Fruit fly (Drosophila melanogaster) whole organism, embryonic: ENCODE data around the gene pont.
A peak's percentile ranks its signal among the peaks of the same experiment; 100 is the strongest.

ENCODE experiments used
- Ada2b ChIP-seq: fragments of 200-800 bp; sonication (Bioruptor generic); IDR thresholded peaks from 2 replicates; pipeline ENCODE4 v1.3.6; 2022; ENCODE audit warnings: missing biosample characterization, missing genetic modification characterization
- Aef1 ChIP-seq: fragments of 200-800 bp; sonication (Bioruptor generic); IDR thresholded peaks from 3 replicates; pipeline ENCODE4 v1.3.6; 2022; ENCODE audit warnings: missing biosample characterization, missing genetic modification characterization
- BEAF-32 ChIP-seq: fragments of 200-800 bp; sonication (Bioruptor generic); optimal IDR thresholded peaks from 3 replicates; lab custom pipeline; 2017; ENCODE audit warnings: missing biosample characterization, missing genetic modification characterization, mild to moderate bottlenecking, moderate library complexity, missing genetic modification reagents
- CG11695 ChIP-seq: fragments of 200-800 bp; sonication (Bioruptor generic); IDR thresholded peaks from 3 replicates; pipeline ENCODE4 v1.3.6; 2022; ENCODE audit warnings: missing biosample characterization, missing genetic modification characterization
- CG12659 ChIP-seq: fragments of 200-800 bp; sonication (Bioruptor generic); optimal IDR thresholded peaks from 3 replicates; lab custom pipeline; 2017; ENCODE audit warnings: mild to moderate bottlenecking, missing biosample characterization, missing genetic modification reagents, missing genetic modification characterization
- CG13424 ChIP-seq: fragments of 200-800 bp; sonication (Bioruptor generic); optimal IDR thresholded peaks from 2 replicates; lab custom pipeline; 2019; ENCODE audit warnings: missing biosample characterization, mild to moderate bottlenecking, missing genetic modification characterization, moderate library complexity
- CG14441 ChIP-seq: fragments of 200-800 bp; sonication (Bioruptor generic); IDR thresholded peaks from 2 replicates; pipeline ENCODE4 v1.3.6; 2022; ENCODE audit warnings: missing biosample characterization, missing genetic modification characterization
- CG14710 ChIP-seq: fragments of 200-800 bp; sonication (Bioruptor generic); optimal IDR thresholded peaks from 3 replicates; lab custom pipeline; 2019; ENCODE audit warnings: missing biosample characterization, mild to moderate bottlenecking, missing genetic modification characterization, moderate library complexity
- CG1529 ChIP-seq: fragments of 200-800 bp; sonication (Bioruptor generic); optimal IDR thresholded peaks from 3 replicates; lab custom pipeline; 2018; ENCODE audit warnings: missing biosample characterization, missing genetic modification characterization
- CG17829 ChIP-seq: fragments of 200-800 bp; optimal IDR thresholded peaks from 2 replicates; lab custom pipeline; 2019; ENCODE audit warnings: missing biosample characterization, mild to moderate bottlenecking, missing genetic modification characterization, moderate library complexity
- CG1792 ChIP-seq: fragments of 200-800 bp; sonication (Bioruptor generic); optimal IDR thresholded peaks from 2 replicates; lab custom pipeline; 2016; ENCODE audit warnings: missing biosample characterization, missing genetic modification characterization
- CG3838 ChIP-seq: fragments of 200-800 bp; sonication (Bioruptor generic); optimal IDR thresholded peaks from 3 replicates; lab custom pipeline; 2016; ENCODE audit warnings: missing biosample characterization, missing genetic modification characterization
- CG5245 ChIP-seq: fragments of 200-800 bp; sonication (Bioruptor generic); optimal IDR thresholded peaks from 3 replicates; lab custom pipeline; 2016; ENCODE audit warnings: missing biosample characterization, missing genetic modification characterization
- CG6254 ChIP-seq: fragments of 200-800 bp; sonication (Bioruptor generic); optimal IDR thresholded peaks from 3 replicates; lab custom pipeline; 2017; ENCODE audit warnings: mild to moderate bottlenecking, missing biosample characterization, missing genetic modification reagents, missing genetic modification characterization
- CG6683 ChIP-seq: fragments of 200-800 bp; sonication (Bioruptor generic); optimal IDR thresholded peaks from 2 replicates; lab custom pipeline; 2017; ENCODE audit warnings: missing biosample characterization, mild to moderate bottlenecking, missing genetic modification characterization, missing genetic modification reagents
- CG7271 ChIP-seq: fragments of 200-800 bp; sonication (Bioruptor generic); optimal IDR thresholded peaks from 2 replicates; lab custom pipeline; 2018; ENCODE audit warnings: missing biosample characterization, mild to moderate bottlenecking, missing genetic modification characterization, moderate library complexity
- CG7839 ChIP-seq: fragments of 200-800 bp; sonication (Bioruptor generic); optimal IDR thresholded peaks from 3 replicates; lab custom pipeline; 2018; ENCODE audit warnings: missing biosample characterization, mild to moderate bottlenecking, missing genetic modification characterization, moderate library complexity
- CG8359 ChIP-seq: fragments of 200-800 bp; sonication (Bioruptor generic); optimal IDR thresholded peaks from 2 replicates; lab custom pipeline; 2017; ENCODE audit warnings: missing biosample characterization, mild to moderate bottlenecking, missing genetic modification characterization, borderline replicate concordance
- CG9437 ChIP-seq: fragments of 200-800 bp; sonication (Bioruptor generic); optimal IDR thresholded peaks from 2 replicates; lab custom pipeline; 2018; ENCODE audit warnings: missing biosample characterization, mild to moderate bottlenecking, missing genetic modification characterization
- CG9797 ChIP-seq: fragments of 200-800 bp; sonication (Bioruptor generic); optimal IDR thresholded peaks from 3 replicates; lab custom pipeline; 2018; ENCODE audit warnings: missing biosample characterization, mild to moderate bottlenecking, missing genetic modification characterization
- Chrac-16 ChIP-seq: fragments of 200-800 bp; sonication (Bioruptor generic); optimal IDR thresholded peaks from 3 replicates; lab custom pipeline; 2016; ENCODE audit warnings: missing biosample characterization, missing genetic modification characterization
- Drgx ChIP-seq: fragments of 200-800 bp; sonication (Bioruptor generic); IDR thresholded peaks from 2 replicates; pipeline ENCODE4 v1.3.6; 2022; ENCODE audit warnings: missing biosample characterization, missing genetic modification characterization
- Fer1 ChIP-seq: fragments of 200-800 bp; sonication (Bioruptor generic); optimal IDR thresholded peaks from 2 replicates; lab custom pipeline; 2017; ENCODE audit warnings: missing biosample characterization, mild to moderate bottlenecking, missing genetic modification characterization
- GATAe ChIP-seq: fragments of 200-800 bp; sonication (Bioruptor generic); conservative IDR thresholded peaks from 2 replicates; pipeline ENCODE4 v1.3.6; 2022; ENCODE audit warnings: missing biosample characterization, missing genetic modification characterization
- Jarid2 ChIP-seq: fragments of 200-800 bp; sonication (Bioruptor generic); optimal IDR thresholded peaks from 3 replicates; lab custom pipeline; 2017; ENCODE audit warnings: mild to moderate bottlenecking, missing biosample characterization, missing genetic modification reagents, missing genetic modification characterization
- Mes4 ChIP-seq: fragments of 200-800 bp; sonication (Bioruptor generic); optimal IDR thresholded peaks from 2 replicates; lab custom pipeline; 2016; ENCODE audit warnings: missing biosample characterization, missing genetic modification characterization
- Mrtf ChIP-seq: fragments of 200-800 bp; sonication (Bioruptor generic); IDR thresholded peaks from 3 replicates; pipeline ENCODE4 v1.3.6; 2022; ENCODE audit warnings: missing biosample characterization, missing genetic modification characterization
- NfI ChIP-seq: fragments of 200-800 bp; sonication (Bioruptor generic); optimal IDR thresholded peaks from 3 replicates; lab custom pipeline; 2018; ENCODE audit warnings: missing biosample characterization, mild to moderate bottlenecking, missing genetic modification characterization, moderate library complexity
- Stat92E ChIP-seq, 3 experiments: fragments of >200 bp in 2 of 3; fragments of 200-800 bp in 1 of 3; sonication (Bioruptor generic) in 1 of 3; optimal IDR thresholded peaks; 2 replicates each; lab custom pipeline; 2017 to 2019; ENCODE audit warnings: missing biosample characterization in 3 of 3, missing genetic modification characterization in 3 of 3, mild to moderate bottlenecking in 1 of 3, moderate library complexity in 1 of 3
- Vsx1 ChIP-seq: fragments of 200-800 bp; sonication (Bioruptor generic); optimal IDR thresholded peaks from 2 replicates; lab custom pipeline; 2017; ENCODE audit warnings: missing biosample characterization, mild to moderate bottlenecking, missing genetic modification characterization, missing genetic modification reagents
- cato ChIP-seq: fragments of 200-800 bp; sonication (Bioruptor generic); optimal IDR thresholded peaks from 2 replicates; lab custom pipeline; 2016; ENCODE audit warnings: missing biosample characterization, missing genetic modification characterization, borderline replicate concordance
- eve ChIP-seq, 2 experiments: fragments of >200 bp; optimal IDR thresholded peaks; 2 replicates each; lab custom pipeline; 2017; ENCODE audit warnings: missing biosample characterization in 2 of 2, missing genetic modification characterization in 2 of 2
- ewg ChIP-seq: fragments of 200-800 bp; sonication (Bioruptor generic); optimal IDR thresholded peaks from 3 replicates; lab custom pipeline; 2017; ENCODE audit warnings: mild to moderate bottlenecking, missing biosample characterization, missing genetic modification reagents, missing genetic modification characterization
- exex ChIP-seq: fragments of 200-800 bp; sonication (Bioruptor generic); optimal IDR thresholded peaks from 4 replicates; lab custom pipeline; 2018; ENCODE audit warnings: missing biosample characterization, mild to moderate bottlenecking, missing genetic modification characterization, moderate library complexity
- eyg ChIP-seq: fragments of 200-800 bp; sonication (Bioruptor generic); optimal IDR thresholded peaks from 3 replicates; lab custom pipeline; 2016; ENCODE audit warnings: missing biosample characterization, missing genetic modification characterization
- fru ChIP-seq: fragments of >200 bp; optimal IDR thresholded peaks from 2 replicates; lab custom pipeline; 2017
- gce ChIP-seq: fragments of 200-800 bp; sonication (Bioruptor generic); IDR thresholded peaks from 3 replicates; pipeline ENCODE4 v1.3.6; 2022; ENCODE audit warnings: missing biosample characterization, missing genetic modification characterization
- gfzf ChIP-seq: fragments of 200-800 bp; sonication (Bioruptor generic); optimal IDR thresholded peaks from 2 replicates; lab custom pipeline; 2016; ENCODE audit warnings: missing biosample characterization, mild to moderate bottlenecking, missing genetic modification characterization, moderate library complexity
- grau ChIP-seq: fragments of 200-800 bp; optimal IDR thresholded peaks from 3 replicates; lab custom pipeline; 2019; ENCODE audit warnings: missing biosample characterization, mild to moderate bottlenecking, missing genetic modification characterization, moderate library complexity
- oc ChIP-seq: fragments of 200-800 bp; sonication (Bioruptor generic); optimal IDR thresholded peaks from 2 replicates; lab custom pipeline; 2018; ENCODE audit warnings: missing biosample characterization, mild to moderate bottlenecking, missing genetic modification characterization, moderate library complexity
- otp ChIP-seq: fragments of 200-800 bp; sonication (Bioruptor generic); IDR thresholded peaks from 3 replicates; pipeline ENCODE4, ENCODE4 v1.3.6; 2022; ENCODE audit warnings: missing biosample characterization, missing genetic modification characterization
- pnt ChIP-seq: fragments of 200-800 bp; sonication (Bioruptor generic); optimal IDR thresholded peaks from 3 replicates; lab custom pipeline; 2016; ENCODE audit warnings: missing biosample characterization, missing genetic modification characterization
- prd ChIP-seq, 3 experiments: fragments of >200 bp in 2 of 3; fragments of 200-800 bp in 1 of 3; sonication (Bioruptor generic) in 1 of 3; optimal IDR thresholded peaks in 2 of 3; IDR thresholded peaks in 1 of 3; 2 replicates in 2 of 3; 3 replicates in 1 of 3; pipeline versions ENCODE4 v1.3.6 to Lab custom; 2017 to 2022; ENCODE audit warnings: missing biosample characterization in 1 of 3, missing genetic modification characterization in 1 of 3
- pzg ChIP-seq: fragments of 200-800 bp; sonication (Bioruptor generic); optimal IDR thresholded peaks from 3 replicates; lab custom pipeline; 2018; ENCODE audit warnings: missing biosample characterization, mild to moderate bottlenecking, missing genetic modification characterization, moderate library complexity
- run ChIP-seq: fragments of 200-800 bp; sonication (Bioruptor generic); optimal IDR thresholded peaks from 3 replicates; lab custom pipeline; 2018; ENCODE audit warnings: missing biosample characterization, mild to moderate bottlenecking, missing genetic modification characterization
- sd ChIP-seq: fragments of 200-800 bp; sonication (Bioruptor generic); optimal IDR thresholded peaks from 3 replicates; lab custom pipeline; 2018; ENCODE audit warnings: missing biosample characterization, mild to moderate bottlenecking, missing genetic modification characterization, moderate library complexity
- seq ChIP-seq: fragments of 200-800 bp; sonication (Bioruptor generic); IDR thresholded peaks from 2 replicates; pipeline ENCODE4 v1.3.6; 2022; ENCODE audit warnings: missing biosample characterization, missing genetic modification characterization
- sima ChIP-seq: fragments of 200-800 bp; sonication (Bioruptor generic); optimal IDR thresholded peaks from 2 replicates; lab custom pipeline; 2016; ENCODE audit warnings: missing biosample characterization, missing genetic modification characterization
- slou ChIP-seq: fragments of 200-800 bp; sonication (Bioruptor generic); optimal IDR thresholded peaks from 3 replicates; lab custom pipeline; 2016; ENCODE audit warnings: missing biosample characterization, missing genetic modification characterization
- trem ChIP-seq: fragments of 200-800 bp; optimal IDR thresholded peaks from 3 replicates; lab custom pipeline; 2019; ENCODE audit warnings: missing biosample characterization, mild to moderate bottlenecking, missing genetic modification characterization, moderate library complexity
- trh ChIP-seq: fragments of 200-800 bp; sonication (Bioruptor generic); optimal IDR thresholded peaks from 2 replicates; lab custom pipeline; 2016; ENCODE audit warnings: missing biosample characterization, missing genetic modification characterization

pont gene

DNA sequence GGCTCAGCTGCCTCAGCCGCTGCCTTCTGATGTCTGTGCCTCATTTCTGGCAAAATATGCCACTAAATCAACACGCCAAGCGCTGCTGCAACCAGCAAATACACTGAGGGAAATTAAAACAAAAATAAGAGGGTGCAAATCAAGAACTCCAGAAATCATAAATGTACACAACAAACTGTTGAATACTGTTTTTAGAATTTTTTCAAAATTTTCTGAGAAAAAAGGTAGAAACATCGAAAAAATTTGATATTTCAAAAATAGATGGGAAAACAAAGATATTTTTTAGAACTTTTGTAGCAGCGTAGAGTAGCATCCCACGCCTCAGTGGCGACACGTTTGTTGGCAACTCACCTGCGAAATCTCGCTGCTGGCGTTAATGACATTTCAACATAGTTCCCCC is 10.8 kb downstream of the pont start (continued):
- no peak for TF ChIP-seq gce
- no peak for TF ChIP-seq eve (GFP tag; optimal IDR thresholded peaks at IDR 0.05; lab: Kevin White, UChicago)
- TF ChIP-seq CG6683 (GFP tag; lab: Kevin White, UChicago): no peak
- no peak for TF ChIP-seq Aef1
- no peak for TF ChIP-seq prd (optimal IDR thresholded peaks at IDR 0.05; lab: Kevin White, UChicago)
- 0 out of 3 replicates have a peak, but pooled peaks have one; percentile 24 for TF ChIP-seq prd (GFP tag; IDR thresholded peaks at IDR 0.05; lab: Robert Waterston, UW)
- TF ChIP-seq oc (tag; lab: Kevin White, UChicago): no peak
- no peak for TF ChIP-seq Mrtf (GFP tag; lab: Robert Waterston, UW)
- TF ChIP-seq Chrac-16: no peak
- no peak for TF ChIP-seq Stat92E (GFP tag; optimal IDR thresholded peaks at IDR 0.05; lab: Kevin White, UChicago)
- TF ChIP-seq CG11695 (GFP tag; lab: Robert Waterston, UW): no peak
- peak; percentile 4 for TF ChIP-seq eyg (GFP tag; lab: Kevin White, UChicago)
- TF ChIP-seq Fer1 (GFP tag; lab: Kevin White, UChicago): peak; percentile 8
- no peak for TF ChIP-seq slou (GFP tag; lab: Kevin White, UChicago)
- no peak for TF ChIP-seq fru
- TF ChIP-seq seq (GFP tag; lab: Robert Waterston, UW): 0 out of 2 replicates have a peak, but pooled peaks have one; percentile 44
- peak; percentile 29 for TF ChIP-seq CG13424
- TF ChIP-seq CG6254 (GFP tag; lab: Kevin White, UChicago): no peak
- no peak for TF ChIP-seq pzg
- TF ChIP-seq grau (tag; lab: Kevin White, UChicago): peak; percentile 25
- no peak for TF ChIP-seq Vsx1
- TF ChIP-seq CG8359 (GFP tag; lab: Kevin White, UChicago): no peak
- TF ChIP-seq CG5245: no peak
- no peak for TF ChIP-seq sima
- no peak for TF ChIP-seq cato (GFP tag; lab: Kevin White, UChicago)
- TF ChIP-seq CG1792 (GFP tag; lab: Kevin White, UChicago): no peak
- TF ChIP-seq CG1529 (GFP tag; lab: Kevin White, UChicago): no peak
- no peak for TF ChIP-seq trh (GFP tag; lab: Kevin White, UChicago)
- no peak for TF ChIP-seq Jarid2 (GFP tag; lab: Kevin White, UChicago)
- no peak for TF ChIP-seq exex (tag; lab: Kevin White, UChicago)
- TF ChIP-seq trem (tag; lab: Kevin White, UChicago): no peak
- TF ChIP-seq sd (tag; lab: Kevin White, UChicago): peak; percentile 8
- TF ChIP-seq CG12659 (GFP tag; lab: Kevin White, UChicago): no peak
- peak; percentile 51 for TF ChIP-seq Ada2b (GFP tag; lab: Robert Waterston, UW)
- no peak for TF ChIP-seq gfzf (GFP tag; lab: Kevin White, UChicago)
- TF ChIP-seq CG14710 (tag; lab: Kevin White, UChicago): no peak
- TF ChIP-seq run: no peak
- peak; percentile 76 for TF ChIP-seq Drgx (GFP tag; lab: Robert Waterston, UW)
- TF ChIP-seq pnt (GFP tag; lab: Kevin White, UChicago): no peak
- no peak for TF ChIP-seq CG7271 (tag; lab: Kevin White, UChicago)
- TF ChIP-seq CG7839 (tag; lab: Kevin White, UChicago): peak; percentile 41
- TF ChIP-seq CG3838 (GFP tag; lab: Kevin White, UChicago): no peak
- no peak for TF ChIP-seq BEAF-32 (GFP tag; lab: Kevin White, UChicago)
- no peak for TF ChIP-seq GATAe (GFP tag; lab: Robert Waterston, UW)
- no peak for TF ChIP-seq CG17829 (tag; lab: Kevin White, UChicago)
- TF ChIP-seq Mes4: no peak
- TF ChIP-seq otp (GFP tag; lab: Robert Waterston, UW): no peak
- TF ChIP-seq NfI (GFP tag; lab: Kevin White, UChicago): no peak
- TF ChIP-seq ewg: no peak
- TF ChIP-seq CG9797 (GFP tag; lab: Kevin White, UChicago): no peak
- TF ChIP-seq CG9437: no peak
- peak; percentile 13; the same call in 1 of the 2 replicates for TF ChIP-seq CG14441 (GFP tag; lab: Robert Waterston, UW)
